Worm (Caenorhabditis elegans) whole organism, mixed stage, embryonic: ENCODE results near the gene EEED8.13.

Source experiments
- lin-32 ChIP-seq: fragments of 200-800 bp; sonication (Bioruptor generic); optimal IDR thresholded peaks from 2 replicates; lab custom pipeline; 2018; ENCODE audit warnings: mild to moderate bottlenecking, missing genetic modification characterization, missing compliant biosample characterization
- pha-4 ChIP-seq: fragments of 150-350 bp; optimal IDR thresholded peaks from 2 replicates; lab custom pipeline; 2018; ENCODE audit warnings: missing biosample characterization, missing genetic modification reagents, missing genetic modification characterization

DNA sequence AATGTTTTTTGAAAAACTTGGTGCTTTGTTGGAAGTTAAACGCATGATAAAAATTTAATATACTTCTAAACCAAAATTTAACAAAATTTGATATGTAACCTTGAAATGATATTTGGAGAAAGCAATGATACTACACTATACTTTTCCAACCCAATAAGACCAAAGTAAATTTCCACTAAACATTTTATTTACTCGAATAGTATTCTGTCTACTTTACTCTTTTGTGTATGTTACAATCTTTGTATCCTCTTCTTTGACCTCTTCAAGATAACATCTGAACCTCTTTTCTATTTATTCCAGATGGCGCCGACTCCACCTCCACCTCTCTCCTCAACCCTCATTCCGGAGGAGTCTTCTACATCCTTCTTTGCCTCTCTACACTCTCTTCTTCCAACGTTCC, 41.2 kb upstream of the EEED8.13 start, which contains the start of gene dhs-5:
- TF ChIP-seq pha-4 (tag; lab: Kevin White, UChicago) (no peak), lin-32 (GFP tag; lab: Kevin White, UChicago) (no peak)
